Worm (Caenorhabditis elegans) whole organism, L2 larva: ENCODE data around the gene K02D10.2.

Experiments
- R02D3.7 ChIP-seq: fragments of 150-350 bp; optimal IDR thresholded peaks from 2 replicates; lab custom pipeline; 2014; ENCODE audit warnings: missing biosample characterization, missing genetic modification characterization
- egl-27 ChIP-seq: sonication (generic microtip); optimal IDR thresholded peaks from 3 replicates; lab custom pipeline; 2017; ENCODE audit warnings: missing biosample characterization, missing genetic modification reagents, missing genetic modification characterization
- fos-1 ChIP-seq: fragments of 150-350 bp; optimal IDR thresholded peaks from 2 replicates; lab custom pipeline; 2014; ENCODE audit warnings: missing biosample characterization, missing genetic modification characterization
- lsy-2 ChIP-seq, 2 experiments: fragments of 150-350 bp in 1 of 2; sonication (generic microtip) in 1 of 2; optimal IDR thresholded peaks; 2 replicates each; lab custom pipeline; 2014 to 2017; ENCODE audit warnings: missing biosample characterization in 2 of 2, missing genetic modification characterization in 2 of 2
- mdl-1 ChIP-seq, 2 experiments: fragments of 150-350 bp in 1 of 2; sonication (generic microtip) in 1 of 2; optimal IDR thresholded peaks; 2 replicates each; lab custom pipeline; 2017; ENCODE audit warnings: missing biosample characterization in 2 of 2, missing genetic modification characterization in 2 of 2
- nhr-11 ChIP-seq: fragments of 150-350 bp; optimal IDR thresholded peaks from 2 replicates; lab custom pipeline; 2014; ENCODE audit warnings: missing biosample characterization, missing genetic modification characterization
- nhr-12 ChIP-seq: fragments of 150-350 bp; optimal IDR thresholded peaks from 2 replicates; lab custom pipeline; 2014; ENCODE audit warnings: missing biosample characterization, missing genetic modification characterization
- nhr-23 ChIP-seq: fragments of 150-350 bp; optimal IDR thresholded peaks from 2 replicates; lab custom pipeline; 2014; ENCODE audit warnings: missing biosample characterization, missing genetic modification reagents, missing genetic modification characterization
- nhr-25 ChIP-seq: fragments of 150-350 bp; sonication (generic microtip); optimal IDR thresholded peaks from 3 replicates; lab custom pipeline; 2014; ENCODE audit warnings: missing biosample characterization, missing genetic modification characterization
- unc-62 ChIP-seq: fragments of 150-350 bp; optimal IDR thresholded peaks from 2 replicates; lab custom pipeline; 2014; ENCODE audit warnings: missing biosample characterization, missing genetic modification reagents, missing genetic modification characterization
- ztf-11 ChIP-seq: sonication (generic microtip); optimal IDR thresholded peaks from 2 replicates; lab custom pipeline; 2017; ENCODE audit warnings: missing biosample characterization, missing genetic modification characterization

- TF ChIP-seq nhr-12 (no peak), nhr-23 (tag; lab: Kevin White, UChicago) (no peak), unc-62 (GFP tag; lab: Kevin White, UChicago) (no peak), R02D3.7 (tag; lab: Kevin White, UChicago) (no peak), lsy-2 (tag; optimal IDR thresholded peaks at IDR 0.05; lab: Kevin White, UChicago) (no peak), egl-27 (tag; lab: Kevin White, UChicago) (no peak), nhr-25 (no peak), mdl-1 (tag; optimal IDR thresholded peaks at IDR 0.05; lab: Kevin White, UChicago) (no peak), ztf-11 (tag; lab: Kevin White, UChicago) (no peak), fos-1 (no peak), nhr-11 (no peak)
These were observed 26.3 kb downstream of the K02D10.2 start for ce11 chrIII:8744765-8745164.
